Worm (Caenorhabditis elegans) whole organism, L4 larva: ENCODE data around the gene cdt-2.

Experiments
- F10B5.3 ChIP-seq: sonication (generic microtip); optimal IDR thresholded peaks from 2 replicates; lab custom pipeline; 2016; ENCODE audit warnings: mild to moderate bottlenecking, missing genetic modification characterization, missing compliant biosample characterization
- Y105C5A.15 ChIP-seq: fragments of 200-800 bp; sonication (Bioruptor generic); IDR thresholded peaks from 2 replicates; pipeline ENCODE4 v1.3.6; 2022; ENCODE audit warnings: missing genetic modification characterization, missing compliant biosample characterization
- Y48G9A.11 ChIP-seq: fragments of 200-800 bp; sonication (Bioruptor generic); IDR thresholded peaks from 2 replicates; pipeline ENCODE4 v1.3.6; 2022; ENCODE audit warnings: missing genetic modification reagents, missing genetic modification characterization, missing compliant biosample characterization
- Y75B8A.6 ChIP-seq: fragments of 200-800 bp; sonication (Bioruptor generic); IDR thresholded peaks from 2 replicates; pipeline ENCODE4 v1.3.6; 2022; ENCODE audit warnings: missing genetic modification reagents, missing genetic modification characterization, missing compliant biosample characterization
- aha-1 ChIP-seq: fragments of 150-350 bp; peaks from one replicate; lab custom pipeline; 2014; ENCODE audit warnings: missing biosample characterization, missing genetic modification characterization
- arid-1 ChIP-seq: fragments of 200-800 bp; sonication (Bioruptor generic); conservative IDR thresholded peaks from 2 replicates; pipeline ENCODE4 v1.3.6; 2022; ENCODE audit warnings: missing genetic modification reagents, missing genetic modification characterization, missing compliant biosample characterization
- cey-2 ChIP-seq: sonication (generic microtip); optimal IDR thresholded peaks from 3 replicates; lab custom pipeline; 2017; ENCODE audit warnings: missing genetic modification characterization, mild to moderate bottlenecking, missing compliant biosample characterization, antibody characterized with exemption, borderline replicate concordance; ENCODE audit not compliant: insufficient read depth
- ctbp-1 ChIP-seq: fragments of 200-800 bp; sonication (Bioruptor generic); IDR thresholded peaks from 2 replicates; pipeline ENCODE4 v1.3.6; 2022; ENCODE audit warnings: missing genetic modification reagents, missing genetic modification characterization, missing compliant biosample characterization
- daf-16 ChIP-seq, 3 experiments: sonication (generic microtip); optimal IDR thresholded peaks; 2 replicates each; lab custom pipeline; 2016 to 2017; ENCODE audit warnings: missing genetic modification characterization in 3 of 3, missing genetic modification reagents in 3 of 3, mild to moderate bottlenecking in 2 of 3, missing compliant biosample characterization in 2 of 3, missing biosample characterization in 1 of 3, moderate library complexity in 1 of 3
- dmd-6 ChIP-seq: fragments of 200-800 bp; sonication (Bioruptor generic); IDR thresholded peaks from 2 replicates; pipeline ENCODE4 v1.3.6; 2022; ENCODE audit warnings: missing genetic modification reagents, missing genetic modification characterization, missing compliant biosample characterization
- dpl-1 ChIP-seq: fragments of 150-350 bp; optimal IDR thresholded peaks from 2 replicates; lab custom pipeline; 2014; ENCODE audit warnings: missing biosample characterization, missing genetic modification reagents, missing genetic modification characterization
- dve-1 ChIP-seq: sonication (generic microtip); optimal IDR thresholded peaks from 2 replicates; lab custom pipeline; 2017; ENCODE audit warnings: antibody characterized with exemption, mild to moderate bottlenecking, missing genetic modification characterization, missing compliant biosample characterization; ENCODE audit not compliant: insufficient read depth
- egl-27 ChIP-seq: sonication (generic microtip); optimal IDR thresholded peaks from 3 replicates; lab custom pipeline; 2017; ENCODE audit warnings: missing biosample characterization, missing genetic modification reagents, missing genetic modification characterization
- hlh-11 ChIP-seq: fragments of 200-800 bp; sonication (Bioruptor generic); optimal IDR thresholded peaks from 2 replicates; lab custom pipeline; 2018; ENCODE audit warnings: mild to moderate bottlenecking, missing genetic modification characterization, missing compliant biosample characterization
- jun-1 ChIP-seq: fragments of 150-350 bp; optimal IDR thresholded peaks from 2 replicates; lab custom pipeline; 2014; ENCODE audit warnings: missing biosample characterization, missing genetic modification reagents, missing genetic modification characterization
- lim-7 ChIP-seq: fragments of 200-800 bp; sonication (Bioruptor generic); IDR thresholded peaks from 2 replicates; pipeline ENCODE4 v1.3.6; 2022; ENCODE audit warnings: missing genetic modification characterization, missing compliant biosample characterization
- lin-1 ChIP-seq: fragments of 200-800 bp; sonication (Bioruptor generic); IDR thresholded peaks from 2 replicates; pipeline ENCODE4 v1.3.6; 2022; ENCODE audit warnings: missing genetic modification reagents, missing genetic modification characterization, missing compliant biosample characterization
- lin-29 ChIP-seq: fragments of 200-800 bp; sonication (Bioruptor generic); IDR thresholded peaks from 2 replicates; pipeline ENCODE4 v1.3.6; 2022; ENCODE audit warnings: missing genetic modification reagents, missing genetic modification characterization, missing compliant biosample characterization
- lin-38 ChIP-seq: fragments of 200-800 bp; sonication (Bioruptor generic); IDR thresholded peaks from 2 replicates; pipeline ENCODE4 v1.3.6; 2022; ENCODE audit warnings: missing genetic modification reagents, missing genetic modification characterization, missing compliant biosample characterization
- madf-9 ChIP-seq: fragments of 200-800 bp; sonication (Bioruptor generic); conservative IDR thresholded peaks from 2 replicates; pipeline ENCODE4 v1.3.6; 2022; ENCODE audit warnings: missing genetic modification reagents, missing genetic modification characterization, missing compliant biosample characterization
- mdl-1 ChIP-seq, 2 experiments: fragments of 150-350 bp in 1 of 2; sonication (generic microtip) in 1 of 2; optimal IDR thresholded peaks; 2 replicates each; lab custom pipeline; 2014 to 2017; ENCODE audit warnings: missing biosample characterization in 2 of 2, missing genetic modification characterization in 2 of 2
- mes-2 ChIP-seq: sonication (generic microtip); optimal IDR thresholded peaks from 2 replicates; lab custom pipeline; 2016; ENCODE audit warnings: missing genotype, mild to moderate bottlenecking, missing genetic modification characterization, missing compliant biosample characterization; ENCODE audit not compliant: poor library complexity, severe bottlenecking
- mxl-2 ChIP-seq: fragments of 200-800 bp; sonication (Bioruptor generic); conservative IDR thresholded peaks from 2 replicates; pipeline ENCODE4 v1.3.6; 2022; ENCODE audit warnings: missing genetic modification reagents, missing genetic modification characterization, missing compliant biosample characterization
- mxl-3 ChIP-seq: fragments of 200-800 bp; sonication (Bioruptor generic); optimal IDR thresholded peaks from 2 replicates; lab custom pipeline; 2018; ENCODE audit warnings: mild to moderate bottlenecking, missing genetic modification characterization, missing compliant biosample characterization
- nhr-111 ChIP-seq: fragments of 200-800 bp; sonication (Bioruptor generic); optimal IDR thresholded peaks from 2 replicates; lab custom pipeline; 2018; ENCODE audit warnings: mild to moderate bottlenecking, missing genetic modification characterization, missing compliant biosample characterization
- nhr-237 ChIP-seq: sonication (generic microtip); optimal IDR thresholded peaks from 2 replicates; lab custom pipeline; 2017; ENCODE audit warnings: missing biosample characterization, missing genetic modification characterization
- nhr-28 ChIP-seq: fragments of 150-350 bp; optimal IDR thresholded peaks from 2 replicates; lab custom pipeline; 2014; ENCODE audit warnings: missing biosample characterization, missing genetic modification characterization
- nhr-41 ChIP-seq: fragments of 200-800 bp; sonication (Bioruptor generic); IDR thresholded peaks from 2 replicates; pipeline ENCODE4 v1.3.6; 2022; ENCODE audit warnings: missing genetic modification reagents, missing genetic modification characterization, missing compliant biosample characterization
- nhr-42 ChIP-seq: fragments of 200-800 bp; sonication (Bioruptor generic); IDR thresholded peaks from 2 replicates; pipeline ENCODE4 v1.3.6; 2022; ENCODE audit warnings: missing genetic modification characterization, missing compliant biosample characterization
- nhr-48 ChIP-seq: sonication (generic microtip); optimal IDR thresholded peaks from 2 replicates; lab custom pipeline; 2016; ENCODE audit warnings: mild to moderate bottlenecking, missing genetic modification characterization, missing compliant biosample characterization
- nhr-6 ChIP-seq: fragments of 150-350 bp; optimal IDR thresholded peaks from 2 replicates; lab custom pipeline; 2014; ENCODE audit warnings: missing biosample characterization, missing genetic modification characterization
- set-16 ChIP-seq: fragments of 200-800 bp; sonication (Bioruptor generic); IDR thresholded peaks from 2 replicates; pipeline ENCODE4 v1.3.6; 2022; ENCODE audit warnings: missing genetic modification reagents, missing genetic modification characterization, missing compliant biosample characterization
- spr-3 ChIP-seq: fragments of 200-800 bp; sonication (Bioruptor generic); optimal IDR thresholded peaks from 2 replicates; lab custom pipeline; 2018; ENCODE audit warnings: mild to moderate bottlenecking, missing genetic modification characterization, missing compliant biosample characterization
- unc-130 ChIP-seq: sonication (generic microtip); optimal IDR thresholded peaks from 2 replicates; lab custom pipeline; 2016; ENCODE audit warnings: missing genetic modification reagents, missing genetic modification characterization, missing compliant biosample characterization
- unc-39 ChIP-seq: sonication (generic microtip); optimal IDR thresholded peaks from 2 replicates; lab custom pipeline; 2017; ENCODE audit warnings: missing biosample characterization, missing genetic modification characterization
- unc-62 ChIP-seq, 3 experiments: fragments of 150-350 bp in 1 of 3; sonication (generic microtip); optimal IDR thresholded peaks in 2 of 3; peaks in 1 of 3; 1 replicate in 1 of 3; 2 replicates in 2 of 3; lab custom pipeline; 2014 to 2017; ENCODE audit warnings: missing biosample characterization in 3 of 3, missing genetic modification characterization in 3 of 3, missing genetic modification reagents in 3 of 3, missing genotype in 1 of 3
- zag-1 ChIP-seq: fragments of 150-350 bp; optimal IDR thresholded peaks from 2 replicates; lab custom pipeline; 2014; ENCODE audit warnings: missing biosample characterization, missing genetic modification characterization
- zfp-3 ChIP-seq: fragments of 200-800 bp; sonication (Bioruptor generic); conservative IDR thresholded peaks from 2 replicates; pipeline ENCODE4 v1.3.6; 2022; ENCODE audit warnings: missing genetic modification reagents, missing genetic modification characterization, missing compliant biosample characterization
- zip-2 ChIP-seq: fragments of 150-350 bp; optimal IDR thresholded peaks from 2 replicates; lab custom pipeline; 2014; ENCODE audit warnings: missing biosample characterization, missing genetic modification characterization
- ztf-11 ChIP-seq: fragments of 150-350 bp; optimal IDR thresholded peaks from 2 replicates; lab custom pipeline; 2014; ENCODE audit warnings: missing biosample characterization, missing genetic modification characterization
- ztf-7 ChIP-seq: fragments of 150-350 bp; optimal IDR thresholded peaks from 2 replicates; lab custom pipeline; 2014; ENCODE audit warnings: missing biosample characterization, missing genetic modification characterization

Gene cdt-2

DNA sequence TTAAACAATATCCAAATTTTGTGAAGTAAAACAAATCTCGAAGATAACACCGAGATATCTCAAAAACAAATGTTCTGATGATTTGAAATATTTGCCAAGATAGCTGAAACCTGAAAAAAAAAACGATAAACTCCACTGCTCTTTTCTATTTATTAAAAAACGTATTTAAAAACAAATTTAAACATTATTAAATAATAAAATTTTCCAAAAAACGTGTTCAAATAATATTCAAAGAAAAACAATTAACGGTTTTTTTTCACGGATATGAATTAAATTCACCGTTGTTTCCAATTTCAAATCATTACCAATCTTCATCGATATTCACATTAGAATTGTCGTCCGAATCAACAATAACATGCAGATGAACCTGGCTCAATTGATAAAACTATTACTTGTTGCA lies 5.3 kb upstream of the cdt-2 start, which contains the start of gene irld-14:
Gene irld-14, plus strand, starts transcription at position 301 of the 400 bp plus-strand sequence.
- TF ChIP-seq madf-9 (GFP tag; lab: Robert Waterston, UW): no peak
- no peak for TF ChIP-seq mxl-2
- TF ChIP-seq ctbp-1 (GFP tag; lab: Robert Waterston, UW): no peak
- TF ChIP-seq spr-3: no peak
- no peak for TF ChIP-seq dpl-1 (GFP tag; lab: Kevin White, UChicago)
- TF ChIP-seq nhr-42 (GFP tag; lab: Robert Waterston, UW): no peak
- TF ChIP-seq zag-1: no peak
- TF ChIP-seq lin-1 (GFP tag; lab: Robert Waterston, UW): no peak
- TF ChIP-seq zfp-3: no peak
- TF ChIP-seq nhr-48 (tag; lab: Kevin White, UChicago): no peak
- no peak for TF ChIP-seq nhr-111
- TF ChIP-seq nhr-6 (tag; lab: Kevin White, UChicago): no peak
- no peak for TF ChIP-seq jun-1 (tag; lab: Kevin White, UChicago)
- no peak for TF ChIP-seq mes-2
- TF ChIP-seq nhr-41 (GFP tag; lab: Robert Waterston, UW): no peak
- no peak for TF ChIP-seq Y105C5A.15 (GFP tag; lab: Robert Waterston, UW)
- TF ChIP-seq nhr-237 (tag; lab: Kevin White, UChicago): no peak
- no peak for TF ChIP-seq lim-7

DNA sequence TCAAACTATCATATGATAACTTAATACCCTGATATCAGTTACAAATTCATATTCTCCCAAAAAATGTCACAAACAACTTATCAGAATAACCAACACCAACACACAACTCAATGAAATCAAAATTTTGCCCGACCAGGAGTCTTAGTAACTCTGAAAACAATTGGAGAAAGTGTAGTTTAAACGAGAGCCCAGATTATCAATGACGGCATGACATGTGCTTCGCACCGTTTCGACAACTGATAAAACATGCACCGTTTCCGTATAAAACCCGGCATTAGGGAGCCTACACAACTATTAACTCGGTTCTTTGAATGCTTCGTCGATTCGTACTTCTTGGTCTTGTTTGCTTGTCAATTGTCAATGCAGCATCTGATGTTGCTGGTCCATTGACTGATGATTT lies 2.7 kb upstream of the cdt-2 start, which contains the start of gene fil-1:
Gene fil-1, plus strand, starts transcription at position 219 of the 400 bp plus-strand sequence.
- TF ChIP-seq F10B5.3 (tag; lab: Kevin White, UChicago) (no peak), Y105C5A.15 (GFP tag; lab: Robert Waterston, UW) (no peak), Y75B8A.6 (GFP tag; lab: Robert Waterston, UW) (no peak), cey-2 (tag; lab: Kevin White, UChicago) (no peak), ztf-11 (tag; lab: Kevin White, UChicago) (no peak), arid-1 (GFP tag; lab: Robert Waterston, UW) (no peak), dve-1 (peak; percentile 26), ztf-7 (tag; lab: Kevin White, UChicago) (no peak), nhr-28 (tag; lab: Kevin White, UChicago) (peak; percentile 59), zip-2 (tag; lab: Kevin White, UChicago) (no peak), daf-16 (GFP tag; optimal IDR thresholded peaks at IDR 0.05; lab: Kevin White, UChicago) (no peak), daf-16 (tag; optimal IDR thresholded peaks at IDR 0.05; lab: Kevin White, UChicago) (peak; percentile 88), unc-62 (GFP tag; optimal IDR thresholded peaks at IDR 0.05 in 1 of 2; lab: Kevin White, UChicago) (no peak), unc-62 (tag; optimal IDR thresholded peaks at IDR 0.05; lab: Kevin White, UChicago) (no peak), mes-2 (no peak), lin-29 (no peak), mdl-1 (tag; optimal IDR thresholded peaks at IDR 0.05; lab: Kevin White, UChicago) (no peak), egl-27 (tag; lab: Kevin White, UChicago) (no peak), dmd-6 (peak; percentile 65), mxl-3 (GFP tag; lab: Kevin White, UChicago) (peak; percentile 52), unc-39 (tag; lab: Kevin White, UChicago) (no peak), aha-1 (tag; lab: Kevin White, UChicago) (no peak), hlh-11 (tag; lab: Kevin White, UChicago) (peak; percentile 34)
- TF ChIP-seq, all 104 proteins: peak for 6

DNA sequence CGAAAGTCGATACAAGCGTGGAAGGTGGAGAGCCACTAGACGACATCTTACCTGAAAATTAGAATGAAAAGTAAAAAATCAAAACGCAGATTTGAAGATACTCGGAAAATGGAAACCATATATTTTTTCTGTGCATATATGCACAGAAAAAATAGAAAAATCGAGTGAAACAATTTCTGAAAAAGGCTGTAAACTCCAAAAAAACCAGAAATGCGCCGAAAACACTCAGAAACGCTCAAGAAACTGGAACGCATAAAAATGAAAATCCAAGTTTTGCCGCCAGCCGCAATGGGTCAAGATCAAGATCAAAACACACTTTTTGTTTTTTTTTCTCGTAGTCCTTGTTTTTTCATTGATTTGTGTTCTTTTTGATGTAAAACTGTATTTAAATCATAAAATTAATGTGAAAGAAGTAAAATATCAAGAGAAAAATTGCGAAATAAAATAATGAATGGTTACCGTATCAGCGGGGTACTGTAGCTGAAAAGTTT lies 1.7 kb upstream of the cdt-2 start, which contains the start of gene T01C3.3:
Gene T01C3.3, minus strand, starts transcription at position 51 of the 491 bp plus-strand sequence.
- TF ChIP-seq set-16: no peak
- TF ChIP-seq Y48G9A.11 (GFP tag; lab: Robert Waterston, UW): peak; percentile 81
- peak; percentile 63 for TF ChIP-seq lin-38 (GFP tag; lab: Robert Waterston, UW)
- peak; percentile 59 for TF ChIP-seq unc-130 (GFP tag; lab: Kevin White, UChicago)
